Worm (Caenorhabditis elegans): Measurements from ENCODE around the gene C09F12.3.

C09F12.3 gene

DNA sequence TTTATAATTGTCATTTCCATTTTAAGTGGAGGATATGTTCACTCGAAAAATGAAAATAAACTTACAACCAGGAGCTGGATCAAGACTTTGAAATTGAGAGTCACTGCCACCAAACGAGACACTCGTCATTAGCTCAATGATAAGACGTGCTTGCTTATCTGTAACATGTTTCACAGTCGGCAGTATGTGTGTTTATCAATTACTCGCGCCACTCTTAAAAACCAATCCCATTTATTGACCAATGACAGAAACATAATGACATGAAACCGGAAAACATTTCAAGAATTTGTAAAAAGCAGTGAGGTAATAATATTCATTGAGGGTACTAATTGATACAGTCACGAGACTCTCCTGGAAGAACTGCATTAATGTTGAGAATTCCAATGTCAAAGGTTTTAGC, 34.6 kb downstream of the C09F12.3 start, which contains the start of gene del-5 (continued):
- TF ChIP-seq cey-2 (tag; optimal IDR thresholded peaks at IDR 0.05; ENCODE audit: borderline replicate concordance, insufficient read depth): no peak
- no peak for TF ChIP-seq daf-19 (GFP tag; conservative IDR thresholded peaks at IDR 0.05)
- TF ChIP-seq skn-1 (tag; optimal IDR thresholded peaks at IDR 0.05): no peak
- TF ChIP-seq pha-4 (GFP tag; IDR thresholded peaks at IDR 0.05): no peak
- no peak for TF ChIP-seq pha-4 (tag; optimal IDR thresholded peaks at IDR 0.05)
- TF ChIP-seq aly-2 (tag; optimal IDR thresholded peaks at IDR 0.05): no peak
- no peak for TF ChIP-seq spr-3 (GFP tag; optimal IDR thresholded peaks at IDR 0.05)

DNA sequence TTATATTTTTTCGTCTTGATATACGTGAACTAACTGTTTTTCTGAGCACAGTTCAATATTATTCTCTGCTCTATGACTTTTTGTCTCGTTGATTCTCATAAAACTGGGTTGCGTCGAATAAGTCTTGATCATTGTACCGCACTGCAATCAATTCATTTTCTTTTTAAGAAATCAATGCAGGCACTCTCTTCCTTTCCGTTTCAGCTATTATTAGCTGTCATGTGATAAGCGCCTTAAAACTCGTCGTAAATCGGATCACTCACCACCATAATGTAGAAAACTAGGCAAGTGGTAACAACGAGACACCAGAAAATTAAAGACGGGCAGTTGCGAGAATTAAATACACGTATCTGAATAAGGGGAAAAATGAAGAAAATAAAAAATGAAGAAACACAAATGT, 35.3 kb downstream of the C09F12.3 start:
- TF ChIP-seq dve-1 (tag; optimal IDR thresholded peaks at IDR 0.05; ENCODE audit: insufficient read depth) (peak; percentile 59), D1046.2 (GFP tag; IDR thresholded peaks at IDR 0.05) (no peak), ces-1 (GFP tag; optimal IDR thresholded peaks at IDR 0.05) (no peak), lir-3 (tag; optimal IDR thresholded peaks at IDR 0.05) (no peak), pqm-1 (tag; optimal IDR thresholded peaks at IDR 0.05) (no peak), nhr-28 (tag; optimal IDR thresholded peaks at IDR 0.05) (peak; percentile 21), php-3 (GFP tag; IDR thresholded peaks at IDR 0.05) (peak; percentile 20; the same call in 1 of the 2 replicates), hlh-30 (tag; optimal IDR thresholded peaks at IDR 0.05; ENCODE audit: insufficient read depth) (peak; percentile 8), daf-16 (GFP tag; optimal IDR thresholded peaks at IDR 0.05) (no peak), daf-16 (tag; optimal IDR thresholded peaks at IDR 0.05) (peak; percentile 63), hlh-11 (tag; optimal IDR thresholded peaks at IDR 0.05) (peak; percentile 47), dmd-6 (GFP tag; IDR thresholded peaks at IDR 0.05) (peak; percentile 49)

DNA sequence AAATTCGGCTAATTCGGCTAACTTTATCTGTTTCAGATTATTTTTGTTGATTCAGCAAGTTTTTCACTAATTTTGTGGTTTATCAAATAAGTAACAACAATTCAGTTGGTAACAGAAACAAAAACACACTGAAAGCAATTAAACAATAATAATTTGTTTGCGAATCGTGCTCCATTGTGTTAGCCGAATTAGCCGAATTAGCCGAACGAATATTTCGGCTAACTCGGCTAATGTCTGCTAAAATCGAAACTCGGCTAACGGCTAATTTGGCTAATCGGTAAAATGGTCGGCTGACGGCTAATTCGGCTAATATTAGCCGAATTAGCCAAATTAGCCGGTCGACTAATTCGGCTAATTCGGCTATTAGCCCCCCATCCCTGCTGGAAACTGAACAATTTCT, 39.0 kb downstream of the C09F12.3 start:
- TF ChIP-seq lsy-2 (tag; optimal IDR thresholded peaks at IDR 0.05) (no peak), daf-12 (tag; optimal IDR thresholded peaks at IDR 0.05) (no peak), R02D3.7 (tag; optimal IDR thresholded peaks at IDR 0.05) (no peak)

DNA sequence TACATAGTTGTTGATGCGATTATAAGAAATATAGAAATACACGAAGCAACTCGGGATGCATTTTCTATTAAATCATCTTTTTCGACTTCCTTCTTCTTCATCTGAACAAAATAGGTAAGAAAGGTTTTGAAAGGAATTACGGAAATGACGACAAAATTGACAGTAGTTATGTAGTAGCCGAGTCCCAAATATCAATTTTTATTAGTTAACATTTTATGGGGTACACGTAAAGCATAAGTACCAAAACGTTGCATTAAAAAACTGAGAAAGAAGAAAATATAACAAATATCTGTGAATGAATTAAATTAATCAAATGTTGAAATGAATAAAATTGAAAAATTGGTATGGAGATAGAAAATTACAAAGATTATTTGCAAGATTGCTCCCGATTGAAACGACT, 40.9 kb downstream of the C09F12.3 start, which contains the start of gene col-177:
col-177 (minus strand) TSS at position 101 of the 400 bp plus-strand sequence.
- TF ChIP-seq set-16 (GFP tag; IDR thresholded peaks at IDR 0.05) (no peak), mep-1 (tag; optimal IDR thresholded peaks at IDR 0.05) (no peak), ceh-32 (tag; optimal IDR thresholded peaks at IDR 0.05; ENCODE audit: poor library complexity) (no peak), Y75B8A.6 (GFP tag; IDR thresholded peaks at IDR 0.05) (no peak), daf-12 (tag; optimal IDR thresholded peaks at IDR 0.05) (no peak), nhr-77 (tag; optimal IDR thresholded peaks at IDR 0.05) (no peak), nhr-25 (tag; optimal IDR thresholded peaks at IDR 0.05; ENCODE audit: borderline replicate concordance, insufficient read depth) (no peak), T26A8.4 (GFP tag; IDR thresholded peaks at IDR 0.05) (no peak), daf-19 (GFP tag; conservative IDR thresholded peaks at IDR 0.05) (no peak), ces-1 (GFP tag; optimal IDR thresholded peaks at IDR 0.05) (no peak), tra-1 (GFP tag; IDR thresholded peaks at IDR 0.05) (no peak), unc-130 (GFP tag; optimal IDR thresholded peaks at IDR 0.05) (no peak), skn-1 (tag; optimal IDR thresholded peaks at IDR 0.05) (no peak), lin-38 (GFP tag; IDR thresholded peaks at IDR 0.05) (no peak), ztf-11 (tag; optimal IDR thresholded peaks at IDR 0.05) (no peak), nhr-28 (tag; optimal IDR thresholded peaks at IDR 0.05) (no peak)

- TF ChIP-seq aha-1 (tag): peak; percentile 45
- TF ChIP-seq fkh-10 (GFP tag; optimal IDR thresholded peaks at IDR 0.05): no peak
Measured at ce11 chrX:10999176-10999575, 43.5 kb downstream of the C09F12.3 start, which contains the start of gene F59F3.6. TSS of gene F59F3.6 (minus strand) at chrX:10999276.
